Worm (Caenorhabditis elegans): Measurements from ENCODE around the gene srbc-48.

ce11 chrV:15815962-15816432, 4.1 kb upstream of the srbc-48 start, which contains the start of the genes fbxa-69 and F54B8.4:
- TF ChIP-seq lin-29 (GFP tag; IDR thresholded peaks at IDR 0.05) (no peak), T20F7.1 (GFP tag; optimal IDR thresholded peaks at IDR 0.05) (no peak), lin-13 (GFP tag; optimal IDR thresholded peaks at IDR 0.05) (no peak)
